Worm (Caenorhabditis elegans) whole organism, L3 larva: Measurements from ENCODE around the gene F54H12.10.
"Not testable (repeated sequence)": the region's sequence is repeated elsewhere in the genome, so short reads cannot be mapped to it uniquely, and the experiment has no call there.

Experiments
- ZK546.5 ChIP-seq: sonication (generic microtip); optimal IDR thresholded peaks from 2 replicates; lab custom pipeline; 2017; ENCODE audit warnings: missing biosample characterization, missing genetic modification characterization
- ceh-16 ChIP-seq: sonication (generic microtip); optimal IDR thresholded peaks from 2 replicates; lab custom pipeline; 2017; ENCODE audit warnings: missing biosample characterization, missing genetic modification characterization
- elt-2 ChIP-seq: sonication (generic microtip); optimal IDR thresholded peaks from 2 replicates; lab custom pipeline; 2016; ENCODE audit warnings: missing genetic modification reagents, mild to moderate bottlenecking, missing genetic modification characterization, missing compliant biosample characterization
- nhr-11 ChIP-seq: fragments of 150-350 bp; optimal IDR thresholded peaks from 2 replicates; lab custom pipeline; 2014; ENCODE audit warnings: missing biosample characterization, missing genetic modification characterization
- nhr-237 ChIP-seq: fragments of 150-350 bp; optimal IDR thresholded peaks from 2 replicates; lab custom pipeline; 2014; ENCODE audit warnings: missing biosample characterization, missing genetic modification characterization
- nhr-25 ChIP-seq: sonication (generic microtip); optimal IDR thresholded peaks from 2 replicates; lab custom pipeline; 2017; ENCODE audit warnings: missing biosample characterization, missing genetic modification characterization
- nhr-28 ChIP-seq: fragments of 150-350 bp; optimal IDR thresholded peaks from 2 replicates; lab custom pipeline; 2014; ENCODE audit warnings: missing biosample characterization, missing genetic modification characterization
- nhr-76 ChIP-seq: fragments of 150-350 bp; sonication (generic microtip); optimal IDR thresholded peaks from 5 replicates; lab custom pipeline; 2014; ENCODE audit warnings: missing biosample characterization, missing genetic modification characterization
- nhr-77 ChIP-seq: fragments of 150-350 bp; optimal IDR thresholded peaks from 2 replicates; lab custom pipeline; 2014; ENCODE audit warnings: missing biosample characterization, missing genetic modification characterization
- unc-62 ChIP-seq: fragments of 150-350 bp; sonication (generic microtip); optimal IDR thresholded peaks from 4 replicates; lab custom pipeline; 2014; ENCODE audit warnings: missing biosample characterization, missing genetic modification reagents, missing genetic modification characterization

DNA sequence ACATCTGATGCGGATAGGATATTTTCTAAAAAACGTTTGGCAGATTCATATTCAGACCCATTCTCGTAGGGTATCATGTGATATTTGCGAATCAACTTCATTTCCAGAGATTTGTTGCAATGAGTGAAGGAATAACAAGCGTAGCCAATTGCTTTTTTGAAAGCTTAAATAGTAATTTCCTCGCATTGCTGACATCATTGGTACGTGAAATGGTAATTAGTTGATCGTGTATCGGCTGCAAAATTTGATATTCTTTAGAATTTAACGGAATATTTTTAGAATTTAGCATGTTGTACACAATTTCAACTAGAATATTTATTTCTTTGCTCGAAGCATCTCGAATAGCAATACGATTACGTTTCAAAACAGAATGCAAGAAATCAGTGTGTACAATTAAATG lies 3.9 kb upstream of the F54H12.10 start, which contains the start of gene F54H12.4:
- not testable (repeated sequence) for TF ChIP-seq ZK546.5 (tag; lab: Kevin White, UChicago); nhr-11 (tag; lab: Kevin White, UChicago); unc-62 (GFP tag; lab: Kevin White, UChicago); nhr-77; ceh-16 (tag; lab: Kevin White, UChicago); nhr-237 (tag; lab: Kevin White, UChicago); nhr-28 (tag; lab: Kevin White, UChicago); nhr-76; nhr-25 (tag; lab: Kevin White, UChicago); elt-2 (tag; lab: Kevin White, UChicago)
